Fruit fly (Drosophila melanogaster) whole organism, embryonic: ENCODE measurements around the gene CBP.
A peak's percentile ranks its signal among the peaks of the same experiment; 100 is the strongest.

Experiments used
- Atf3 ChIP-seq: fragments of 200-800 bp; sonication (Bioruptor generic); optimal IDR thresholded peaks from 3 replicates; lab custom pipeline; 2016; ENCODE audit warnings: missing biosample characterization, missing genetic modification characterization
- Awh ChIP-seq: fragments of 200-800 bp; sonication (Bioruptor generic); IDR thresholded peaks from 2 replicates; pipeline ENCODE4, ENCODE4 v1.3.6; 2022; ENCODE audit warnings: missing biosample characterization, missing genetic modification characterization
- Bdp1 ChIP-seq: fragments of 200-800 bp; sonication (Bioruptor generic); optimal IDR thresholded peaks from 3 replicates; lab custom pipeline; 2016; ENCODE audit warnings: missing biosample characterization, missing genetic modification characterization
- CG12071 ChIP-seq: fragments of 200-800 bp; sonication (Bioruptor generic); optimal IDR thresholded peaks from 3 replicates; lab custom pipeline; 2018; ENCODE audit warnings: missing biosample characterization, mild to moderate bottlenecking, missing genetic modification characterization
- CG12769 ChIP-seq: fragments of 200-800 bp; sonication (Bioruptor generic); optimal IDR thresholded peaks from 2 replicates; lab custom pipeline; 2019; ENCODE audit warnings: missing biosample characterization, mild to moderate bottlenecking, missing genetic modification characterization, moderate library complexity
- CG13296 ChIP-seq: fragments of 200-800 bp; sonication (Bioruptor generic); optimal IDR thresholded peaks from 3 replicates; lab custom pipeline; 2018; ENCODE audit warnings: missing biosample characterization, mild to moderate bottlenecking, missing genetic modification characterization
- CG15073 ChIP-seq: fragments of 200-800 bp; sonication (Bioruptor generic); optimal IDR thresholded peaks from 2 replicates; lab custom pipeline; 2016; ENCODE audit warnings: missing biosample characterization, missing genetic modification characterization
- CG15479 ChIP-seq: fragments of 200-800 bp; sonication (Bioruptor generic); optimal IDR thresholded peaks from 3 replicates; lab custom pipeline; 2019; ENCODE audit warnings: missing biosample characterization, mild to moderate bottlenecking, missing genetic modification characterization, moderate library complexity
- CG15696 ChIP-seq: fragments of 200-800 bp; sonication (Bioruptor generic); optimal IDR thresholded peaks from 2 replicates; lab custom pipeline; 2019; ENCODE audit warnings: missing biosample characterization, mild to moderate bottlenecking, missing genetic modification characterization, moderate library complexity
- CG16863 ChIP-seq: fragments of 200-800 bp; sonication (Bioruptor generic); optimal IDR thresholded peaks from 3 replicates; lab custom pipeline; 2016; ENCODE audit warnings: missing biosample characterization, missing genetic modification characterization
- CG17186 ChIP-seq: fragments of 200-800 bp; sonication (Bioruptor generic); optimal IDR thresholded peaks from 3 replicates; lab custom pipeline; 2017; ENCODE audit warnings: missing biosample characterization, missing genetic modification reagents, missing genetic modification characterization
- CG2712 ChIP-seq: fragments of 200-800 bp; optimal IDR thresholded peaks from 3 replicates; lab custom pipeline; 2019; ENCODE audit warnings: missing biosample characterization, mild to moderate bottlenecking, missing genetic modification characterization, moderate library complexity
- CG2889 ChIP-seq: fragments of 200-800 bp; sonication (Bioruptor generic); IDR thresholded peaks from 3 replicates; pipeline ENCODE4 v1.3.6; 2022; ENCODE audit warnings: missing biosample characterization, missing genetic modification characterization
- CG3065 ChIP-seq: fragments of 200-800 bp; sonication (Bioruptor generic); optimal IDR thresholded peaks from 2 replicates; lab custom pipeline; 2016; ENCODE audit warnings: missing biosample characterization, missing genetic modification characterization
- CG33213 ChIP-seq: fragments of 200-800 bp; sonication (Bioruptor generic); optimal IDR thresholded peaks from 3 replicates; lab custom pipeline; 2016; ENCODE audit warnings: missing biosample characterization, missing genetic modification characterization
- CG6683 ChIP-seq: fragments of 200-800 bp; sonication (Bioruptor generic); optimal IDR thresholded peaks from 2 replicates; lab custom pipeline; 2017; ENCODE audit warnings: missing biosample characterization, mild to moderate bottlenecking, missing genetic modification characterization, missing genetic modification reagents
- CG7963 ChIP-seq: fragments of 200-800 bp; sonication (Bioruptor generic); IDR thresholded peaks from 3 replicates; pipeline ENCODE4 v1.3.6; 2022; ENCODE audit warnings: missing biosample characterization, missing genetic modification characterization; ENCODE audit not compliant: partially characterized antibody
- CG9437 ChIP-seq: fragments of 200-800 bp; sonication (Bioruptor generic); optimal IDR thresholded peaks from 2 replicates; lab custom pipeline; 2018; ENCODE audit warnings: missing biosample characterization, mild to moderate bottlenecking, missing genetic modification characterization
- CrebB ChIP-seq: fragments of 200-800 bp; sonication (Bioruptor generic); optimal IDR thresholded peaks from 3 replicates; lab custom pipeline; 2018; ENCODE audit warnings: missing biosample characterization, mild to moderate bottlenecking, missing genetic modification characterization
- D19A ChIP-seq: fragments of 200-800 bp; optimal IDR thresholded peaks from 3 replicates; lab custom pipeline; 2019; ENCODE audit warnings: missing biosample characterization, mild to moderate bottlenecking, missing genetic modification characterization, moderate library complexity
- Doc2 ChIP-seq: fragments of 200-800 bp; sonication (Bioruptor generic); IDR thresholded peaks from 2 replicates; pipeline ENCODE4 v1.3.6; 2022; ENCODE audit warnings: missing biosample characterization, missing genetic modification characterization
- E2f1 ChIP-seq: fragments of 200-800 bp; sonication (Bioruptor generic); IDR thresholded peaks from 2 replicates; pipeline ENCODE4 v1.3.6; 2022; ENCODE audit warnings: missing biosample characterization, missing genetic modification characterization
- Fer1 ChIP-seq: fragments of 200-800 bp; sonication (Bioruptor generic); optimal IDR thresholded peaks from 2 replicates; lab custom pipeline; 2017; ENCODE audit warnings: missing biosample characterization, mild to moderate bottlenecking, missing genetic modification characterization
- Jarid2 ChIP-seq: fragments of 200-800 bp; sonication (Bioruptor generic); optimal IDR thresholded peaks from 3 replicates; lab custom pipeline; 2017; ENCODE audit warnings: mild to moderate bottlenecking, missing biosample characterization, missing genetic modification reagents, missing genetic modification characterization
- Mes4 ChIP-seq: fragments of 200-800 bp; sonication (Bioruptor generic); optimal IDR thresholded peaks from 2 replicates; lab custom pipeline; 2016; ENCODE audit warnings: missing biosample characterization, missing genetic modification characterization
- Poxn ChIP-seq: fragments of 200-800 bp; sonication (Bioruptor generic); IDR thresholded peaks from 2 replicates; pipeline ENCODE4 v1.3.6; 2022; ENCODE audit warnings: missing biosample characterization, missing genetic modification characterization
- ab ChIP-seq: fragments of 200-800 bp; sonication (Bioruptor generic); optimal IDR thresholded peaks from 2 replicates; lab custom pipeline; 2016; ENCODE audit warnings: missing biosample characterization, missing genetic modification characterization
- ato ChIP-seq: fragments of 200-800 bp; sonication (Bioruptor generic); IDR thresholded peaks from 2 replicates; pipeline ENCODE4 v1.3.6; 2022; ENCODE audit warnings: missing biosample characterization, missing genetic modification characterization; ENCODE audit not compliant: partially characterized antibody
- az2 ChIP-seq: fragments of 200-800 bp; sonication (Bioruptor generic); optimal IDR thresholded peaks from 3 replicates; lab custom pipeline; 2016; ENCODE audit warnings: missing biosample characterization, missing genetic modification characterization
- bbx ChIP-seq: fragments of 200-800 bp; sonication (Bioruptor generic); IDR thresholded peaks from 2 replicates; pipeline ENCODE4 v1.3.6; 2022; ENCODE audit warnings: missing biosample characterization, missing genetic modification characterization; ENCODE audit not compliant: partially characterized antibody
- chn ChIP-seq: fragments of 200-800 bp; sonication (Bioruptor generic); optimal IDR thresholded peaks from 2 replicates; lab custom pipeline; 2016; ENCODE audit warnings: missing biosample characterization, missing genetic modification characterization
- corto ChIP-seq: fragments of 200-800 bp; sonication (Bioruptor generic); optimal IDR thresholded peaks from 2 replicates; lab custom pipeline; 2016; ENCODE audit warnings: missing biosample characterization, mild to moderate bottlenecking, missing genetic modification characterization, moderate library complexity
- croc ChIP-seq: fragments of 200-800 bp; sonication (Bioruptor generic); conservative IDR thresholded peaks from 3 replicates; pipeline ENCODE4 v1.3.6; 2022; ENCODE audit warnings: missing biosample characterization, missing genetic modification characterization
- disco-r ChIP-seq: fragments of 200-800 bp; sonication (Bioruptor generic); optimal IDR thresholded peaks from 2 replicates; lab custom pipeline; 2016; ENCODE audit warnings: missing biosample characterization, missing genetic modification characterization
- emc ChIP-seq: fragments of 200-800 bp; sonication (Bioruptor generic); optimal IDR thresholded peaks from 2 replicates; lab custom pipeline; 2016; ENCODE audit warnings: missing biosample characterization, missing genetic modification characterization
- en ChIP-seq: fragments of 200-800 bp; sonication (Bioruptor generic); optimal IDR thresholded peaks from 2 replicates; lab custom pipeline; 2016; ENCODE audit warnings: missing biosample characterization, missing genetic modification characterization
- eyg ChIP-seq: fragments of 200-800 bp; sonication (Bioruptor generic); optimal IDR thresholded peaks from 3 replicates; lab custom pipeline; 2016; ENCODE audit warnings: missing biosample characterization, missing genetic modification characterization
- fd96Cb ChIP-seq: fragments of 200-800 bp; sonication (Bioruptor generic); optimal IDR thresholded peaks from 2 replicates; lab custom pipeline; 2018; ENCODE audit warnings: missing biosample characterization, mild to moderate bottlenecking, missing genetic modification characterization, moderate library complexity
- gem ChIP-seq: fragments of 200-800 bp; sonication (Bioruptor generic); optimal IDR thresholded peaks from 2 replicates; lab custom pipeline; 2019; ENCODE audit warnings: missing biosample characterization, mild to moderate bottlenecking, missing genetic modification characterization, moderate library complexity
- gsb ChIP-seq: fragments of 200-800 bp; sonication (Bioruptor generic); IDR thresholded peaks from 2 replicates; pipeline ENCODE4 v1.3.6; 2022; ENCODE audit warnings: missing biosample characterization, missing genetic modification characterization
- jumu ChIP-seq: fragments of 200-800 bp; sonication (Bioruptor generic); optimal IDR thresholded peaks from 3 replicates; lab custom pipeline; 2016; ENCODE audit warnings: missing biosample characterization, missing genetic modification characterization
- row ChIP-seq: fragments of 200-800 bp; sonication (Bioruptor generic); IDR thresholded peaks from 3 replicates; pipeline ENCODE4 v1.3.6; 2022; ENCODE audit warnings: missing biosample characterization, missing genetic modification characterization
- salm ChIP-seq: fragments of 200-800 bp; sonication (Bioruptor generic); optimal IDR thresholded peaks from 2 replicates; lab custom pipeline; 2018; ENCODE audit warnings: missing biosample characterization, mild to moderate bottlenecking, missing genetic modification characterization
- scrt ChIP-seq: fragments of 200-800 bp; sonication (Bioruptor generic); optimal IDR thresholded peaks from 2 replicates; lab custom pipeline; 2018; ENCODE audit warnings: missing biosample characterization, mild to moderate bottlenecking, missing genetic modification characterization, moderate library complexity
- sens ChIP-seq: fragments of 200-800 bp; sonication (Bioruptor generic); peaks from one replicate; lab custom pipeline; 2016; ENCODE audit warnings: missing biosample characterization, missing genetic modification characterization
- slou ChIP-seq: fragments of 200-800 bp; sonication (Bioruptor generic); optimal IDR thresholded peaks from 3 replicates; lab custom pipeline; 2016; ENCODE audit warnings: missing biosample characterization, missing genetic modification characterization
- sna ChIP-seq: fragments of 200-800 bp; sonication (Bioruptor generic); IDR thresholded peaks from 2 replicates; pipeline ENCODE4 v1.3.6; 2022; ENCODE audit warnings: missing biosample characterization, missing genetic modification characterization; ENCODE audit not compliant: partially characterized antibody
- ssp ChIP-seq: fragments of 200-800 bp; sonication (Bioruptor generic); IDR thresholded peaks from 2 replicates; pipeline ENCODE4 v1.3.6; 2022; ENCODE audit warnings: missing biosample characterization, missing genetic modification characterization
- unpg ChIP-seq: fragments of 200-800 bp; sonication (Bioruptor generic); optimal IDR thresholded peaks from 3 replicates; lab custom pipeline; 2018; ENCODE audit warnings: missing biosample characterization, mild to moderate bottlenecking, missing genetic modification characterization, moderate library complexity
- wek ChIP-seq: fragments of 200-800 bp; sonication (Bioruptor generic); optimal IDR thresholded peaks from 3 replicates; lab custom pipeline; 2018; ENCODE audit warnings: missing biosample characterization, mild to moderate bottlenecking, missing genetic modification characterization, moderate library complexity

Gene CBP

DNA sequence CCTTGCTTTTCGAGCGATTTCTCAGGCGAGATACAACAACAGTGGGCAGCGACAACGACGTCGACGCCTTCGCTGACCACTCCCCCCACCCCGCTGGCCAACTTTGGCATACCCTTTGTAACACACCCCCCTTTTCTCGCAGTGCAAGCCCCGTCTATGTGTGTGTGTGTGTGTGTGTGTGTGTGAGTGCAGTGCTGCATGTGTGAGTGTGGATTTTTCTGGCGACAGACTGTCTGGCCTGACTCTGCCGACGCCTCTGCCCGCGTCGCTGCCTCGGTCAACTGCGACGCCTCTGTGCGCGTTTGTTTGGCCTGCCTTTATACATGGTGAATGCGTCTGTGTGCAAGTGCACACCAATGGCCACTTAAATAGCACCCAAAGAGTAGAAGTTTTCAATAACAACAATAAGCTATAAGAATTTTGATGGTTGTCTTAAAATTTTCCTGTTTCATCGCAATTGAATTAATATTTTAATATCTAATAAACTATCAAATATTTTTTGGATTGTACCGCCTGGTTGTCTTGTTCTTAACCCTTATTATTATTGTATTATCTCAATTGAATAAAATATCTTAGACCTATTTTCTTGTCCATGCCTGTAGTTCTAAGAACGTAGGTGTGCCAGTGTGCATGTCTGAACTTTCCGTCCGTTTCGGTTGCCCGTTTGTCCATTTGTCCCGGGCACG, 43.1 kb upstream of the CBP start (continued):
- TF ChIP-seq E2f1 (GFP tag; lab: Robert Waterston, UW) (peak; percentile 76), scrt (GFP tag; lab: Kevin White, UChicago) (peak; percentile 82), ato (GFP tag; lab: Robert Waterston, UW) (no peak), row (GFP tag; lab: Robert Waterston, UW) (peak; percentile 84), CG15696 (peak; percentile 96), Awh (GFP tag; lab: Robert Waterston, UW) (peak; percentile 85), sna (GFP tag; lab: Robert Waterston, UW) (no peak), bbx (GFP tag; lab: Robert Waterston, UW) (no peak), CG2712 (tag; lab: Kevin White, UChicago) (peak; percentile 98), sens (GFP tag; lab: Kevin White, UChicago) (peak; percentile 94), Mes4 (GFP tag; lab: Kevin White, UChicago) (no peak), fd96Cb (tag; lab: Kevin White, UChicago) (peak; percentile 94), CG33213 (GFP tag; lab: Kevin White, UChicago) (no peak), chn (GFP tag; lab: Kevin White, UChicago) (peak; percentile 8), CG6683 (GFP tag; lab: Kevin White, UChicago) (peak; percentile 83), croc (GFP tag; lab: Robert Waterston, UW) (peak; percentile 89), CG7963 (GFP tag; lab: Robert Waterston, UW) (no peak), salm (tag; lab: Kevin White, UChicago) (peak; percentile 95), CG3065 (GFP tag; lab: Kevin White, UChicago) (peak; percentile 38), D19A (tag; lab: Kevin White, UChicago) (peak; percentile 95), wek (GFP tag; lab: Kevin White, UChicago) (peak; percentile 58), CG16863 (GFP tag; lab: Kevin White, UChicago) (no peak), jumu (peak; percentile 7), Poxn (GFP tag; lab: Robert Waterston, UW) (no peak), Atf3 (GFP tag; lab: Kevin White, UChicago) (no peak), CrebB (tag; lab: Kevin White, UChicago) (peak; percentile 78), Doc2 (GFP tag; lab: Robert Waterston, UW) (0 out of 2 replicates have a peak, but pooled peaks have one; percentile 34), corto (peak; percentile 72), unpg (GFP tag; lab: Kevin White, UChicago) (peak; percentile 95), gem (tag; lab: Kevin White, UChicago) (peak; percentile 97), CG2889 (GFP tag; lab: Robert Waterston, UW) (peak; percentile 54; the same call in 1 of the 3 replicates), slou (GFP tag; lab: Kevin White, UChicago) (peak; percentile 31), Jarid2 (GFP tag; lab: Kevin White, UChicago) (peak; percentile 59), CG17186 (GFP tag; lab: Kevin White, UChicago) (peak; percentile 23), CG15479 (GFP tag; lab: Kevin White, UChicago) (peak; percentile 76), az2 (GFP tag; lab: Kevin White, UChicago) (peak; percentile 89), gsb (GFP tag; lab: Robert Waterston, UW) (no peak), en (GFP tag; lab: Kevin White, UChicago) (no peak), ssp (GFP tag; lab: Robert Waterston, UW) (peak; percentile 67), Fer1 (GFP tag; lab: Kevin White, UChicago) (peak; percentile 92), CG15073 (GFP tag; lab: Kevin White, UChicago) (peak; percentile 58), CG12769 (peak; percentile 7), CG12071 (GFP tag; lab: Kevin White, UChicago) (peak; percentile 68), eyg (GFP tag; lab: Kevin White, UChicago) (no peak), disco-r (GFP tag; lab: Kevin White, UChicago) (no peak), emc (no peak), Bdp1 (peak; percentile 7), CG13296 (GFP tag; lab: Kevin White, UChicago) (peak; percentile 90), ab (GFP tag; lab: Kevin White, UChicago) (no peak), CG9437 (GFP tag; lab: Kevin White, UChicago) (peak; percentile 81)
